Fruit fly (Drosophila melanogaster): Measurements from ENCODE around the gene pasha.

Gene pasha

dm6 chr3R:31616001-31616400 is 1.8 kb upstream of the pasha start, which contains the start of the genes Mnat9 and CG1792 (continued):
- TF ChIP-seq stwl (tag; optimal IDR thresholded peaks at IDR 0.05): peak; percentile 90
- peak; percentile 98 for TF ChIP-seq Meics (GFP tag; optimal IDR thresholded peaks at IDR 0.05)
- TF ChIP-seq nau (GFP tag; optimal IDR thresholded peaks at IDR 0.05): peak; percentile 97
- peak; percentile 96 for TF ChIP-seq ERR (GFP tag; optimal IDR thresholded peaks at IDR 0.05)
- peak; percentile 92 for TF ChIP-seq dan (GFP tag; IDR thresholded peaks at IDR 0.05)
- no peak for TF ChIP-seq CG42726 (GFP tag; IDR thresholded peaks at IDR 0.05; ENCODE audit: partially characterized antibody)
- peak; percentile 98 for TF ChIP-seq dmrt99B (tag; optimal IDR thresholded peaks at IDR 0.05)
- peak; percentile 99 for TF ChIP-seq Awh (GFP tag; IDR thresholded peaks at IDR 0.05)
- peak; percentile 88 for TF ChIP-seq CG6654 (GFP tag; optimal IDR thresholded peaks at IDR 0.05)
- TF ChIP-seq pan (optimal IDR thresholded peaks at IDR 0.05): no peak
- TF ChIP-seq pan (GFP tag; optimal IDR thresholded peaks at IDR 0.05 in 1 of 2, IDR thresholded peaks at IDR 0.05 in 1 of 2): peak in 1 of 2 experiments; percentile 100
- TF ChIP-seq nmo (GFP tag; optimal IDR thresholded peaks at IDR 0.05): peak; percentile 99
- peak; percentile 95 for TF ChIP-seq CG8290 (GFP tag; optimal IDR thresholded peaks at IDR 0.05)
- peak; percentile 83 to 100 for TF ChIP-seq CG8290 (tag; optimal IDR thresholded peaks at IDR 0.05)
- TF ChIP-seq Trl (optimal IDR thresholded peaks at IDR 0.05): no peak
- TF ChIP-seq Trl (GFP tag; optimal IDR thresholded peaks at IDR 0.05): peak; percentile 99
- TF ChIP-seq Ada2b (GFP tag; IDR thresholded peaks at IDR 0.05): peak; percentile 99
- peak; percentile 100 for TF ChIP-seq CG34422 (GFP tag; IDR thresholded peaks at IDR 0.05)
- no peak for TF ChIP-seq lov (optimal IDR thresholded peaks at IDR 0.05)
- peak; percentile 99 for TF ChIP-seq lov (GFP tag; IDR thresholded peaks at IDR 0.05)
- no peak for TF ChIP-seq Lpt (GFP tag; optimal IDR thresholded peaks at IDR 0.05)
- no peak for TF ChIP-seq fru (optimal IDR thresholded peaks at IDR 0.05)
- TF ChIP-seq CG10543 (GFP tag; optimal IDR thresholded peaks at IDR 0.05): peak; percentile 91
- peak; percentile 98 for TF ChIP-seq CG1024 (GFP tag; IDR thresholded peaks at IDR 0.05)
- peak; percentile 98 for TF ChIP-seq Atf3 (GFP tag; optimal IDR thresholded peaks at IDR 0.05)
- peak; percentile 98 for TF ChIP-seq CG11093 (GFP tag; IDR thresholded peaks at IDR 0.05)
- peak; percentile 98 for TF ChIP-seq ro (GFP tag; IDR thresholded peaks at IDR 0.05)
- TF ChIP-seq sna (GFP tag; IDR thresholded peaks at IDR 0.05; ENCODE audit: partially characterized antibody): 0 out of 2 replicates have a peak, but pooled peaks have one; percentile 48
- peak; percentile 98 for TF ChIP-seq lbe (GFP tag; optimal IDR thresholded peaks at IDR 0.05)
- peak; percentile 98 for TF ChIP-seq slp2 (GFP tag; optimal IDR thresholded peaks at IDR 0.05)
- TF ChIP-seq luna (GFP tag; optimal IDR thresholded peaks at IDR 0.05): peak; percentile 97
- TF ChIP-seq CG17361 (GFP tag; IDR thresholded peaks at IDR 0.05): peak; percentile 98
- peak; percentile 80 for TF ChIP-seq z (GFP tag; IDR thresholded peaks at IDR 0.05)
- TF ChIP-seq cato (GFP tag; optimal IDR thresholded peaks at IDR 0.05; ENCODE audit: borderline replicate concordance): peak; percentile 98
- peak; percentile 97 for TF ChIP-seq ewg (GFP tag; optimal IDR thresholded peaks at IDR 0.05)
- peak; percentile 100 for TF ChIP-seq CG11247 (GFP tag; IDR thresholded peaks at IDR 0.05)
- peak; percentile 83 for TF ChIP-seq crol (GFP tag; IDR thresholded peaks at IDR 0.05)
- TF ChIP-seq CG17829 (tag; optimal IDR thresholded peaks at IDR 0.05): peak; percentile 99
- peak; percentile 98 for TF ChIP-seq CG4854 (GFP tag; optimal IDR thresholded peaks at IDR 0.05)
- peak; percentile 99 for TF ChIP-seq Dbx (GFP tag; IDR thresholded peaks at IDR 0.05)
- peak; percentile 94 for TF ChIP-seq salm (tag; optimal IDR thresholded peaks at IDR 0.05)
- TF ChIP-seq ab (GFP tag; optimal IDR thresholded peaks at IDR 0.05): peak; percentile 92
- peak; percentile 90 for TF ChIP-seq Neu2 (GFP tag; optimal IDR thresholded peaks at IDR 0.05; ENCODE audit: borderline replicate concordance)
- TF ChIP-seq Eip74EF (GFP tag; optimal IDR thresholded peaks at IDR 0.05): peak in 1 of 2 experiments; percentile 95
- peak; percentile 78 for TF ChIP-seq Sry-δ (GFP tag; optimal IDR thresholded peaks at IDR 0.05)
- TF ChIP-seq MESR4 (GFP tag; optimal IDR thresholded peaks at IDR 0.05): peak; percentile 91
- peak; percentile 87 for TF ChIP-seq Nf-YB (GFP tag; optimal IDR thresholded peaks at IDR 0.05)
- peak; percentile 98 for TF ChIP-seq CG11398 (GFP tag; optimal IDR thresholded peaks at IDR 0.05)
- TF ChIP-seq Sin3A (optimal IDR thresholded peaks at IDR 0.05): no peak
- TF ChIP-seq CG16779 (GFP tag; IDR thresholded peaks at IDR 0.05): peak; percentile 99
- peak; percentile 98 for TF ChIP-seq CoRest (tag; optimal IDR thresholded peaks at IDR 0.05)
- peak; percentile 96 for TF ChIP-seq CG10147 (GFP tag; optimal IDR thresholded peaks at IDR 0.05)
- peak; percentile 98 for TF ChIP-seq CG31441 (GFP tag; IDR thresholded peaks at IDR 0.05)

Measured in whole organism, embryonic.